Fruit fly (Drosophila melanogaster) whole organism, wandering third instar larva: Measurements from ENCODE around the gene ArgRS.
A peak's percentile ranks its signal among the peaks of the same experiment; 100 is the strongest.

ENCODE experiments used
- Abd-B ChIP-seq: fragments of >200 bp; optimal IDR thresholded peaks from 2 replicates; lab custom pipeline; 2017; ENCODE audit warnings: missing biosample characterization, missing genetic modification characterization
- CG32264 ChIP-seq: fragments of 200-800 bp; sonication (Bioruptor generic); optimal IDR thresholded peaks from 2 replicates; lab custom pipeline; 2016; ENCODE audit warnings: missing biosample characterization, missing genetic modification characterization
- CG9705 ChIP-seq: fragments of 200-800 bp; sonication (Bioruptor generic); optimal IDR thresholded peaks from 2 replicates; lab custom pipeline; 2018; ENCODE audit warnings: missing biosample characterization, mild to moderate bottlenecking, missing genetic modification characterization
- CrebA ChIP-seq: fragments of 200-800 bp; sonication (Bioruptor generic); optimal IDR thresholded peaks from 2 replicates; lab custom pipeline; 2016; ENCODE audit warnings: missing biosample characterization, mild to moderate bottlenecking, missing genetic modification characterization, borderline replicate concordance
- Dfd ChIP-seq: fragments of >200 bp; optimal IDR thresholded peaks from 2 replicates; lab custom pipeline; 2017; ENCODE audit warnings: missing biosample characterization, missing genetic modification characterization
- Dif ChIP-seq: fragments of 200-275, 200-300 bp; sonication (Bioruptor generic); optimal IDR thresholded peaks from 2 replicates; lab custom pipeline; 2018; ENCODE audit warnings: missing biosample characterization, missing genetic modification characterization; ENCODE audit not compliant: partially characterized antibody
- GATAd ChIP-seq: sonication (Bioruptor generic); optimal IDR thresholded peaks from 2 replicates; lab custom pipeline; 2016; ENCODE audit warnings: missing biosample characterization, missing genetic modification characterization
- HLH106 ChIP-seq: fragments of 200-800 bp; optimal IDR thresholded peaks from 3 replicates; lab custom pipeline; 2019; ENCODE audit warnings: missing biosample characterization, mild to moderate bottlenecking, missing genetic modification characterization, moderate library complexity
- Hnf4 ChIP-seq: fragments of 200-800 bp; sonication (Bioruptor generic); optimal IDR thresholded peaks from 2 replicates; lab custom pipeline; 2016; ENCODE audit warnings: missing biosample characterization, mild to moderate bottlenecking, missing genetic modification characterization
- Hr78 ChIP-seq: fragments of >200 bp; optimal IDR thresholded peaks from 2 replicates; lab custom pipeline; 2017; ENCODE audit warnings: missing biosample characterization, missing genetic modification characterization
- Hr83 ChIP-seq: fragments of 200-300 bp; sonication (Bioruptor generic); optimal IDR thresholded peaks from 2 replicates; lab custom pipeline; 2016; ENCODE audit warnings: missing biosample characterization, mild to moderate bottlenecking, missing genetic modification characterization, moderate library complexity; ENCODE audit not compliant: poor library complexity, severe bottlenecking
- Jra ChIP-seq: sonication (Bioruptor generic); optimal IDR thresholded peaks from 2 replicates; lab custom pipeline; 2016; ENCODE audit warnings: missing biosample characterization, missing genetic modification characterization
- Myc ChIP-seq: fragments of >200 bp; optimal IDR thresholded peaks from 2 replicates; lab custom pipeline; 2017
- OdsH ChIP-seq: fragments of 200-800 bp; sonication (Bioruptor generic); optimal IDR thresholded peaks from 2 replicates; lab custom pipeline; 2016; ENCODE audit warnings: missing biosample characterization, mild to moderate bottlenecking, missing genetic modification characterization
- Rel ChIP-seq, 2 experiments: fragments of 200-800 bp; sonication (Bioruptor generic) in 1 of 2; optimal IDR thresholded peaks; 2 replicates in 1 of 2; 3 replicates in 1 of 2; lab custom pipeline; 2016 to 2019; ENCODE audit warnings: mild to moderate bottlenecking in 2 of 2, missing biosample characterization in 2 of 2, missing genetic modification characterization in 2 of 2, moderate library complexity in 1 of 2
- Sp1 ChIP-seq: fragments of 200-800 bp; sonication (Bioruptor generic); optimal IDR thresholded peaks from 3 replicates; lab custom pipeline; 2019; ENCODE audit warnings: missing biosample characterization, mild to moderate bottlenecking, missing genetic modification characterization, moderate library complexity
- Vsx2 ChIP-seq: fragments of 200-300, 225-300 bp; sonication (Bioruptor generic); optimal IDR thresholded peaks from 2 replicates; lab custom pipeline; 2018; ENCODE audit warnings: missing biosample characterization, missing genetic modification characterization; ENCODE audit not compliant: partially characterized antibody
- br ChIP-seq: fragments of 200-800 bp; sonication (Bioruptor generic); optimal IDR thresholded peaks from 2 replicates; lab custom pipeline; 2016; ENCODE audit warnings: missing biosample characterization, missing genetic modification characterization
- brk ChIP-seq: fragments of 200-800 bp; sonication (Bioruptor generic); optimal IDR thresholded peaks from 2 replicates; lab custom pipeline; 2016; ENCODE audit warnings: missing biosample characterization, mild to moderate bottlenecking, missing genetic modification characterization
- dl ChIP-seq, 2 experiments: fragments of 175-275, 200-275 bp in 1 of 2; fragments of 200-275 bp in 1 of 2; sonication (Bioruptor generic); optimal IDR thresholded peaks; lab custom pipeline; 2018; ENCODE audit warnings: mild to moderate bottlenecking in 2 of 2, missing biosample characterization in 2 of 2, missing genetic modification characterization in 2 of 2, moderate library complexity in 2 of 2; ENCODE audit not compliant: partially characterized antibody in 2 of 2, insufficient read depth in 1 of 2
- dmrt93B ChIP-seq: fragments of 200-800 bp; sonication (Bioruptor generic); optimal IDR thresholded peaks from 2 replicates; lab custom pipeline; 2018; ENCODE audit warnings: missing biosample characterization, mild to moderate bottlenecking, missing genetic modification characterization
- dsf ChIP-seq: sonication (Bioruptor generic); optimal IDR thresholded peaks from 2 replicates; lab custom pipeline; 2016; ENCODE audit warnings: missing biosample characterization, missing genetic modification characterization, borderline replicate concordance
- ey ChIP-seq: fragments of 200-800 bp; sonication (Bioruptor generic); optimal IDR thresholded peaks from 2 replicates; lab custom pipeline; 2016; ENCODE audit warnings: missing biosample characterization, missing genetic modification characterization
- foxo ChIP-seq, 2 experiments: fragments of 200-800 bp; sonication (Bioruptor generic); optimal IDR thresholded peaks; 2 replicates in 1 of 2; 3 replicates in 1 of 2; lab custom pipeline; 2016 to 2017; ENCODE audit warnings: missing biosample characterization in 2 of 2, missing genetic modification characterization in 2 of 2
- fru ChIP-seq: fragments of 200-800 bp; sonication (Bioruptor generic); optimal IDR thresholded peaks from 3 replicates; lab custom pipeline; 2016; ENCODE audit warnings: missing biosample characterization, mild to moderate bottlenecking, missing genetic modification characterization
- h ChIP-seq: fragments of 200-800 bp; sonication (Bioruptor generic); optimal IDR thresholded peaks from 3 replicates; lab custom pipeline; 2016; ENCODE audit warnings: missing biosample characterization, mild to moderate bottlenecking, missing genetic modification characterization
- jim ChIP-seq: fragments of 175-275, 200-325 bp; sonication (Bioruptor generic); optimal IDR thresholded peaks from 2 replicates; lab custom pipeline; 2016; ENCODE audit warnings: missing biosample characterization, mild to moderate bottlenecking, missing genetic modification characterization
- lola ChIP-seq: fragments of >200 bp; optimal IDR thresholded peaks from 2 replicates; lab custom pipeline; 2017; ENCODE audit warnings: missing biosample characterization, missing genetic modification characterization
- pan ChIP-seq: fragments of >200 bp; optimal IDR thresholded peaks from 2 replicates; lab custom pipeline; 2017
- psq ChIP-seq: fragments of 200-800 bp; sonication (Bioruptor generic); optimal IDR thresholded peaks from 3 replicates; lab custom pipeline; 2017; ENCODE audit warnings: missing biosample characterization, mild to moderate bottlenecking, missing genetic modification characterization, moderate library complexity
- sage ChIP-seq: fragments of 200-800 bp; sonication (Bioruptor generic); optimal IDR thresholded peaks from 2 replicates; lab custom pipeline; 2016; ENCODE audit warnings: missing biosample characterization, mild to moderate bottlenecking, missing genetic modification characterization
- sv ChIP-seq: fragments of 200-800 bp; sonication (Bioruptor generic); optimal IDR thresholded peaks from 3 replicates; lab custom pipeline; 2016; ENCODE audit warnings: missing biosample characterization, missing genetic modification characterization
- tai ChIP-seq: sonication (Bioruptor generic); optimal IDR thresholded peaks from 2 replicates; lab custom pipeline; 2016; ENCODE audit warnings: missing biosample characterization, missing genetic modification characterization
- usp ChIP-seq: fragments of >200 bp; optimal IDR thresholded peaks from 2 replicates; lab custom pipeline; 2017; ENCODE audit warnings: missing biosample characterization, missing genetic modification characterization
- woc ChIP-seq: sonication (Bioruptor generic); optimal IDR thresholded peaks from 2 replicates; lab custom pipeline; 2016; ENCODE audit warnings: missing biosample characterization, mild to moderate bottlenecking, missing genetic modification characterization

ArgRS gene

DNA sequence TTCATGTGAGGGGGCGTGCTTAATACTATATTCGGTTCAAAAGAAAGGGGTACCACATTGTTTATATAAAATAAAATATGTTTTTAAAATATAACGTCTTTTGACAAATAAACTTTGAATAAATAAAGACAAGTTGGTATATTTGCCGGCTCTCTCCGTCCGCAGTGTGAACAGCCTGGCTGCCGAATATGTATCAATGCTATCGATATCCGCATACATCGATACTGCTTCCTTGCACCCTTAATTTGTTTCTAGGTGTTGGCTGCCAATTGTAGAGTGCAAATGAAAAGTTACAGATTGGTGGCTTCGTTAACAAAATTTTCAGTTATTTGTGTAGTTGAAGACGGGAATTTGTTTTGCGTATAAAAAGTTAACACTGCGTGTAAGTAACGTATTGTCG, 15.9 kb upstream of the ArgRS start, which contains the start of gene Gbeta13F:
Gene Gbeta13F (plus strand): TSS at position 247 of the 400 bp plus-strand sequence.
- peak; percentile 19 for TF ChIP-seq HLH106
- no peak for TF ChIP-seq Dif (GFP tag; lab: Kevin White, UChicago)
- TF ChIP-seq Rel (GFP tag; optimal IDR thresholded peaks at IDR 0.05; lab: Kevin White, UChicago), result no peak
- TF ChIP-seq Rel (tag; optimal IDR thresholded peaks at IDR 0.05; lab: Kevin White, UChicago), result no peak
- TF ChIP-seq lola (GFP tag; lab: Kevin White, UChicago), result no peak
- TF ChIP-seq CG9705 (GFP tag; lab: Kevin White, UChicago), result no peak
- TF ChIP-seq br (GFP tag; lab: Kevin White, UChicago), result no peak
- TF ChIP-seq Hr83 (GFP tag; lab: Kevin White, UChicago), result peak; percentile 20
- TF ChIP-seq ey, result no peak
- TF ChIP-seq h, result no peak

DNA sequence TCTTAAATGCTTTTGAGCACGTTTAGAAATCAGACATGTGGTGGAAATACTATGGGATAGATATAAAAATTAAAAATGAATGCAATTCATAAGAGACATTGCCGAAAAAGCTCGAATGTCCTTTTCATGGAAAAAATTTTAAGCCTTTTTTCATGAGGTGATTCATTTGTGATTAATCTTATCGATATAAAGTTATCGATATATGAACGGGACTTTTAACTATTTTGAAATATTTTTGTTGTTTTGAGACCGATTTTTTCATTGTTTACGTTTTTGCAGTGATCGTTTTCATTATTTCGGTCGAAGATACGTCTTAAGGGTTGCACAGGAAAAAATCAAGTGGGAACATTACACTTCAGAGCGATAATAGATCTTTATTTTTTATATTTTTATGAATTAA, 15.4 kb upstream of the ArgRS start, which contains the start of gene AlkB:
Gene AlkB (minus strand): TSS at position 101 of the 400 bp plus-strand sequence.
- TF ChIP-seq Hnf4 (GFP tag; lab: Kevin White, UChicago), result no peak
- TF ChIP-seq br (GFP tag; lab: Kevin White, UChicago), result no peak
- TF ChIP-seq Dfd (GFP tag; lab: Kevin White, UChicago), result no peak
- TF ChIP-seq CrebA (GFP tag; lab: Kevin White, UChicago), result no peak
- TF ChIP-seq CG9705 (GFP tag; lab: Kevin White, UChicago), result no peak
- TF ChIP-seq psq (GFP tag; lab: Kevin White, UChicago), result no peak
- TF ChIP-seq h, result no peak
- TF ChIP-seq HLH106, result no peak
- TF ChIP-seq Hr78 (GFP tag; lab: Kevin White, UChicago), result no peak
- no peak for TF ChIP-seq dsf
- TF ChIP-seq OdsH (GFP tag; lab: Kevin White, UChicago), result no peak
- TF ChIP-seq tai (GFP tag; lab: Kevin White, UChicago), result no peak
- TF ChIP-seq CG32264 (GFP tag; lab: Kevin White, UChicago), result no peak

DNA sequence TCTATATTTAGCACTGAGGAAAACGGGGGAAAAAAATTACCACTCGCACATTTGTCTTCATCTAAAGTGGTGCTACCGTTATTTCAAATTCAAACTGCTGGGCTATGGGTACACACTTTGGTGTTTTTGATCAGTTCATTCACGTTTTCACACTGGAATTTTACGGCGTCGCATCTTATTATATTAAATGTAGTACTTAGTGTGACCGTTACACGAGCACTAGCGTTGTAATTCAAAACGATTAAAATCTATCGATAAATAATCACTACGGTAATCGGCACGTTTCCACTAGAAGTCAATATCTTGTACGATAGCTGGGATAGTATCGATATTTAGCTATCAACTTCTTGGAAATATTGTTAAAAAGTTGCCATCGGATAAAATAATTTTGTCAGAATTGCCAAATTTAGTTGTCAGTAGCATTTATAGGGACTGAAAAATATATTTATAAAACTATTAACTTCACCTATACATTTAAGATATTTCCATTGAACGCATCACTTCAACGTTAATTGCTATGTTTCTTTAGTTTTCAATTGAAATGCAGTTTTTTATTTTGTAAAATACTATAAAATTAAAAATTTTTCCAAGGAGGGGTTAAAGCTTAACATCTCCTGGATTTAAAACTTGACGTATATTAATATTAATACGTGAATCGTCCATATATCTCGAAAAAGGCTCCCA, 13.8 kb upstream of the ArgRS start, which contains the start of the genes CG46440 and Myb:
Gene CG46440 (minus strand): TSS at position 223 of the 684 bp plus-strand sequence.
Gene Myb (minus strand): TSS at position 223 of the 684 bp plus-strand sequence.
- no peak for TF ChIP-seq Sp1 (GFP tag; lab: Kevin White, UChicago)
- TF ChIP-seq dmrt93B (GFP tag; lab: Kevin White, UChicago), result no peak
- TF ChIP-seq dsf, result no peak
- TF ChIP-seq Dif (GFP tag; lab: Kevin White, UChicago), result no peak
- no peak for TF ChIP-seq tai (GFP tag; lab: Kevin White, UChicago)
- TF ChIP-seq Abd-B (GFP tag; lab: Kevin White, UChicago), result no peak
- no peak for TF ChIP-seq Rel (GFP tag; optimal IDR thresholded peaks at IDR 0.05; lab: Kevin White, UChicago)
- no peak for TF ChIP-seq Rel (tag; optimal IDR thresholded peaks at IDR 0.05; lab: Kevin White, UChicago)
- no peak for TF ChIP-seq fru (GFP tag; lab: Kevin White, UChicago)
- no peak for TF ChIP-seq jim (GFP tag; lab: Kevin White, UChicago)
- TF ChIP-seq GATAd (GFP tag; lab: Kevin White, UChicago), result no peak
- peak; percentile 16 for TF ChIP-seq OdsH (GFP tag; lab: Kevin White, UChicago)
- no peak for TF ChIP-seq usp (GFP tag; lab: Kevin White, UChicago)
- no peak for TF ChIP-seq h
- TF ChIP-seq Jra (GFP tag; lab: Kevin White, UChicago), result no peak
- no peak for TF ChIP-seq Myc (lab: Kevin White, UChicago)
- no peak for TF ChIP-seq Hr78 (GFP tag; lab: Kevin White, UChicago)
- TF ChIP-seq dl (GFP tag; optimal IDR thresholded peaks at IDR 0.05; lab: Kevin White, UChicago; ENCODE audit: insufficient read depth in 1 of 2, partially characterized antibody in 2 of 2), result no peak
- TF ChIP-seq sage (GFP tag; lab: Kevin White, UChicago), result peak; percentile 3
- TF ChIP-seq pan (lab: Kevin White, UChicago), result no peak
- TF ChIP-seq br (GFP tag; lab: Kevin White, UChicago), result no peak
- no peak for TF ChIP-seq psq (GFP tag; lab: Kevin White, UChicago)
- TF ChIP-seq sv (GFP tag; lab: Kevin White, UChicago), result no peak
- TF ChIP-seq brk (GFP tag; lab: Kevin White, UChicago), result no peak
- TF ChIP-seq woc (GFP tag; lab: Kevin White, UChicago), result peak; percentile 33
- TF ChIP-seq ey, result no peak
- no peak for TF ChIP-seq HLH106
- no peak for TF ChIP-seq CrebA (GFP tag; lab: Kevin White, UChicago)
- peak in 1 of 2 experiments; percentile 24 for TF ChIP-seq foxo (GFP tag; optimal IDR thresholded peaks at IDR 0.05; lab: Kevin White, UChicago)
- TF ChIP-seq Vsx2 (GFP tag; lab: Kevin White, UChicago), result no peak
- peak; percentile 61 for TF ChIP-seq Hnf4 (GFP tag; lab: Kevin White, UChicago)
